Fruit fly (Drosophila melanogaster): ENCODE measurements around the gene CG17122.

CG17122 gene

dm6 chr3L:20247513-20248173 is 27.5 kb downstream of the CG17122 start, which contains the start of gene rdgC (continued):
- TF ChIP-seq net (GFP tag; optimal IDR thresholded peaks at IDR 0.05) (peak; percentile 91), CG3032 (tag; optimal IDR thresholded peaks at IDR 0.05) (peak; percentile 91), topi (GFP tag; optimal IDR thresholded peaks at IDR 0.05) (peak; percentile 92), Eip75B (GFP tag; optimal IDR thresholded peaks at IDR 0.05) (peak; percentile 94), Smox (GFP tag; optimal IDR thresholded peaks at IDR 0.05) (peak; percentile 88), Ets96B (tag; optimal IDR thresholded peaks at IDR 0.05) (peak; percentile 91), CG11902 (GFP tag; optimal IDR thresholded peaks at IDR 0.05) (peak; percentile 78), Met (GFP tag; optimal IDR thresholded peaks at IDR 0.05) (peak; percentile 84), CG6854 (GFP tag; optimal IDR thresholded peaks at IDR 0.05) (no peak), CG8632 (GFP tag; optimal IDR thresholded peaks at IDR 0.05) (peak; percentile 86), CG11762 (GFP tag; optimal IDR thresholded peaks at IDR 0.05; ENCODE audit: insufficient read depth) (peak; percentile 85), CG1621 (tag; optimal IDR thresholded peaks at IDR 0.05) (peak; percentile 90), Blimp-1 (GFP tag; optimal IDR thresholded peaks at IDR 0.05) (peak; percentile 70), CG34406 (GFP tag; optimal IDR thresholded peaks at IDR 0.05) (peak; percentile 87), Gug (GFP tag; IDR thresholded peaks at IDR 0.05) (peak; percentile 96), CG9139 (GFP tag; optimal IDR thresholded peaks at IDR 0.05) (peak; percentile 64), CG8119 (GFP tag; IDR thresholded peaks at IDR 0.05) (peak; percentile 92), vri (GFP tag; optimal IDR thresholded peaks at IDR 0.05) (peak; percentile 76), CG31627 (GFP tag; optimal IDR thresholded peaks at IDR 0.05) (peak; percentile 91), dac (GFP tag; optimal IDR thresholded peaks at IDR 0.05) (peak; percentile 76), CG4318 (GFP tag; optimal IDR thresholded peaks at IDR 0.05) (peak; percentile 83), Eip93F (GFP tag; optimal IDR thresholded peaks at IDR 0.05) (peak; percentile 38), spab (GFP tag; optimal IDR thresholded peaks at IDR 0.05) (peak; percentile 84), eg (GFP tag; IDR thresholded peaks at IDR 0.05) (peak; percentile 97), achi (GFP tag; optimal IDR thresholded peaks at IDR 0.05) (peak; percentile 89), CG11294 (GFP tag; IDR thresholded peaks at IDR 0.05) (peak; percentile 94), Sox14 (GFP tag; optimal IDR thresholded peaks at IDR 0.05) (peak; percentile 90), fd59A (GFP tag; optimal IDR thresholded peaks at IDR 0.05) (peak; percentile 80), CG16779 (tag; optimal IDR thresholded peaks at IDR 0.05) (peak; percentile 79), Hr39 (GFP tag; optimal IDR thresholded peaks at IDR 0.05) (peak; percentile 90), Hr38 (GFP tag; optimal IDR thresholded peaks at IDR 0.05) (peak; percentile 2), OdsH (GFP tag; optimal IDR thresholded peaks at IDR 0.05) (peak; percentile 93), CG8319 (GFP tag; optimal IDR thresholded peaks at IDR 0.05) (peak; percentile 80), acj6 (GFP tag; optimal IDR thresholded peaks at IDR 0.05) (peak; percentile 92)

DNA sequence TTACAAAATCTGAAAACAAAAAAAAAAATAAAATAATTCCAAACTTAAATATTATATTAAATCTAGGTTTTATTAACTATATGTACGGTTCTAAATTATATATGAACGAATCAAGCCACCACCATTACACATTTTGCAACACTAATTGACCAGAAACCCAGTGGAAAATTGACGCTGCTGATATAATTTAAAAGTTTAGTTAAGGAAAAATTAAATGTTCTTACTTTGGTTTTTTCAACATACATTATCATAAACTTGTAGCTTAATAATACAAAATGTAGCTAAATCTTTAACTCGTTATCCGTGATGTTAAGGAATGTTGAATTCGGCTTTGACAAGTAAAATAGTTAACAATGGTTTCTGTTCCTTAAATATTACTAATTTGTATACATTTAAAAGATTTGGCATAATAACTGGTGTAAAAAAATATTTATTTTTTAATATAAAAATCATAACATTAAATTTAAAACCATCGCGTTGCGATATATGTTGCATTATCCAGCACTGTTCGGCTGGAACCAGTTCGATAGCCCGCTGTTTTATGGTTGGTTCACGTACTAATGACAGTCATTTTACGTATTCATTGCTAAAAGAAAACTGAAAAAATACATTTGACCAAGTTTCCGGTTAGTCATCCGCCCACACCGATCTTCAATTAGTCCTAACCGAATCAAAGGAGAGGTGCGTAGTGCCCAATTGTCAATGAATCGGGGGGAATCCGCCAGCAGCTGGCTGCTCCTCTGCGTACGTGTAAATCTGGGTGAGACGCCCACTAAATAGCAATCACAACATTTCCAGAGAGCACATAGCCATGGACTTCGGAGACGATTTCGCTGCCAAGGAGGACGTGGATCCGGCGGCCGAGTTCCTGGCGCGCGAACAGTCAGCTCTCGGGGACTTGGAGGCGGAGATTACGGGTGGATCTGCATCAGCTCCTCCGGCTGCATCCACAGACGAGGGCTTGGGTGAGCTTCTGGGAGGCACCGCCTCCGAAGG is 32.9 kb downstream of the CG17122 start:
- TF ChIP-seq CG31627 (GFP tag; optimal IDR thresholded peaks at IDR 0.05) = peak; percentile 46
- peak; percentile 55 for TF ChIP-seq CG4318 (GFP tag; optimal IDR thresholded peaks at IDR 0.05)
- no peak for TF ChIP-seq Blimp-1 (GFP tag; optimal IDR thresholded peaks at IDR 0.05)
- peak; percentile 50 for TF ChIP-seq Eip75B (GFP tag; optimal IDR thresholded peaks at IDR 0.05)
- peak; percentile 3 for TF ChIP-seq Sox14 (GFP tag; optimal IDR thresholded peaks at IDR 0.05)
- TF ChIP-seq svp (GFP tag) = peak; percentile 74
- TF ChIP-seq fd85E (GFP tag; optimal IDR thresholded peaks at IDR 0.05) = peak; percentile 14
- no peak for TF ChIP-seq fkh (GFP tag; optimal IDR thresholded peaks at IDR 0.05)
- peak; percentile 64 for TF ChIP-seq CG3032 (tag; optimal IDR thresholded peaks at IDR 0.05)
- TF ChIP-seq Gug (GFP tag; IDR thresholded peaks at IDR 0.05) = peak; percentile 16; the same call in 1 of the 2 replicates
- TF ChIP-seq Met (GFP tag; optimal IDR thresholded peaks at IDR 0.05) = peak; percentile 64
- peak; percentile 8 for TF ChIP-seq Eip93F (GFP tag; optimal IDR thresholded peaks at IDR 0.05)
- TF ChIP-seq CG8119 (GFP tag; IDR thresholded peaks at IDR 0.05) = peak; percentile 58; the same call in 2 of the 3 replicates
- no peak for TF ChIP-seq CG1621 (tag; optimal IDR thresholded peaks at IDR 0.05)
- no peak for TF ChIP-seq CG11902 (GFP tag; optimal IDR thresholded peaks at IDR 0.05)
- TF ChIP-seq lz (GFP tag; optimal IDR thresholded peaks at IDR 0.05) = peak; percentile 36
- TF ChIP-seq cyc (GFP tag; optimal IDR thresholded peaks at IDR 0.05) = peak; percentile 46
- TF ChIP-seq CG10631 (GFP tag; optimal IDR thresholded peaks at IDR 0.05) = peak; percentile 69
- peak; percentile 83 for TF ChIP-seq Eip78C (GFP tag)
- TF ChIP-seq CG6808 (GFP tag; optimal IDR thresholded peaks at IDR 0.05) = peak; percentile 2
- TF ChIP-seq Sox102F (GFP tag; optimal IDR thresholded peaks at IDR 0.05) = peak; percentile 52
- peak; percentile 60 for TF ChIP-seq Hr4 (GFP tag; optimal IDR thresholded peaks at IDR 0.05)
- TF ChIP-seq Hr38 (GFP tag; optimal IDR thresholded peaks at IDR 0.05) = no peak
- TF ChIP-seq CG6276 (GFP tag; optimal IDR thresholded peaks at IDR 0.05) = no peak
- peak; percentile 18 for TF ChIP-seq Ets21C (GFP tag; optimal IDR thresholded peaks at IDR 0.05)
